Worm (Caenorhabditis elegans) whole organism, late embryonic: Measurements from ENCODE around the gene fbxa-76.

Experiments used
- C08G9.2 ChIP-seq: sonication (generic microtip); optimal IDR thresholded peaks from 2 replicates; lab custom pipeline; 2016; ENCODE audit warnings: mild to moderate bottlenecking, missing genetic modification characterization, moderate library complexity, missing compliant biosample characterization
- K09A11.1 ChIP-seq: sonication (generic microtip); optimal IDR thresholded peaks from 2 replicates; lab custom pipeline; 2017; ENCODE audit warnings: antibody characterized with exemption, mild to moderate bottlenecking, missing genetic modification characterization, missing compliant biosample characterization; ENCODE audit not compliant: insufficient read depth
- ahr-1 ChIP-seq: sonication (generic microtip); optimal IDR thresholded peaks from 2 replicates; lab custom pipeline; 2016; ENCODE audit warnings: missing genetic modification characterization, missing compliant biosample characterization
- ceh-14 ChIP-seq: sonication (generic microtip); optimal IDR thresholded peaks from 2 replicates; lab custom pipeline; 2016; ENCODE audit warnings: missing genotype, missing genetic modification characterization, missing compliant biosample characterization
- ceh-22 ChIP-seq: sonication (generic microtip); optimal IDR thresholded peaks from 2 replicates; lab custom pipeline; 2017; ENCODE audit warnings: missing biosample characterization, missing genetic modification characterization
- ceh-31 ChIP-seq: sonication (generic microtip); optimal IDR thresholded peaks from 2 replicates; lab custom pipeline; 2016; ENCODE audit warnings: missing genetic modification characterization, missing compliant biosample characterization
- ceh-34 ChIP-seq: sonication (generic microtip); optimal IDR thresholded peaks from 2 replicates; lab custom pipeline; 2016; ENCODE audit warnings: mild to moderate bottlenecking, missing genetic modification characterization, missing compliant biosample characterization
- ceh-45 ChIP-seq: fragments of 200-800 bp; sonication (Bioruptor generic); IDR thresholded peaks from 2 replicates; pipeline ENCODE4 v1.3.6; 2022; ENCODE audit warnings: missing genetic modification reagents, missing genetic modification characterization, missing compliant biosample characterization
- ceh-48 ChIP-seq: sonication (generic microtip); optimal IDR thresholded peaks from 2 replicates; lab custom pipeline; 2016; ENCODE audit warnings: missing genetic modification characterization, inconsistent platforms, missing compliant biosample characterization
- ceh-6 ChIP-seq: fragments of 200-800 bp; sonication (Bioruptor generic); optimal IDR thresholded peaks from 2 replicates; lab custom pipeline; 2018; ENCODE audit warnings: mild to moderate bottlenecking, missing genetic modification characterization, missing compliant biosample characterization
- ceh-9 ChIP-seq: sonication (generic microtip); optimal IDR thresholded peaks from 2 replicates; lab custom pipeline; 2016; ENCODE audit warnings: mild to moderate bottlenecking, missing genetic modification characterization, inconsistent platforms, missing compliant biosample characterization
- dmd-4 ChIP-seq: sonication (generic microtip); optimal IDR thresholded peaks from 2 replicates; lab custom pipeline; 2016; ENCODE audit warnings: borderline replicate concordance, missing genetic modification characterization, missing compliant biosample characterization
- dve-1 ChIP-seq: sonication (generic microtip); optimal IDR thresholded peaks from 2 replicates; lab custom pipeline; 2017; ENCODE audit warnings: antibody characterized with exemption, mild to moderate bottlenecking, missing genetic modification characterization, missing compliant biosample characterization
- elt-2 ChIP-seq: sonication (generic microtip); optimal IDR thresholded peaks from 2 replicates; lab custom pipeline; 2016; ENCODE audit warnings: missing genetic modification reagents, missing genetic modification characterization, missing compliant biosample characterization
- elt-4 ChIP-seq: sonication (generic microtip); optimal IDR thresholded peaks from 2 replicates; lab custom pipeline; 2016; ENCODE audit warnings: missing genetic modification characterization, missing compliant biosample characterization
- fkh-10 ChIP-seq: fragments of 150-350 bp; optimal IDR thresholded peaks from 2 replicates; lab custom pipeline; 2014; ENCODE audit warnings: missing biosample characterization, missing genetic modification reagents, missing genetic modification characterization
- fkh-6 ChIP-seq: sonication (generic microtip); optimal IDR thresholded peaks from 2 replicates; lab custom pipeline; 2016; ENCODE audit warnings: missing genetic modification characterization, missing compliant biosample characterization
- gmeb-2 ChIP-seq: sonication (generic microtip); optimal IDR thresholded peaks from 2 replicates; lab custom pipeline; 2016; ENCODE audit warnings: missing genetic modification characterization, inconsistent platforms, missing compliant biosample characterization
- hlh-15 ChIP-seq: sonication (generic microtip); optimal IDR thresholded peaks from 2 replicates; lab custom pipeline; 2016; ENCODE audit warnings: missing genetic modification characterization, missing compliant biosample characterization
- hlh-30 ChIP-seq: sonication (generic microtip); optimal IDR thresholded peaks from 2 replicates; lab custom pipeline; 2017; ENCODE audit warnings: antibody characterized with exemption, missing genetic modification characterization, missing compliant biosample characterization; ENCODE audit not compliant: insufficient read depth
- lim-6 ChIP-seq: sonication (generic microtip); optimal IDR thresholded peaks from 2 replicates; lab custom pipeline; 2016; ENCODE audit warnings: missing genetic modification characterization, missing compliant biosample characterization
- nfya-1 ChIP-seq: sonication (generic microtip); optimal IDR thresholded peaks from 2 replicates; lab custom pipeline; 2017; ENCODE audit warnings: missing genetic modification characterization, mild to moderate bottlenecking, missing compliant biosample characterization, antibody characterized with exemption, moderate library complexity
- nhr-232 ChIP-seq: sonication (generic microtip); optimal IDR thresholded peaks from 2 replicates; lab custom pipeline; 2016; ENCODE audit warnings: missing genetic modification characterization, missing compliant biosample characterization
- npax-4 ChIP-seq: sonication (generic microtip); optimal IDR thresholded peaks from 2 replicates; lab custom pipeline; 2016; ENCODE audit warnings: missing genetic modification characterization, missing compliant biosample characterization
- odd-2 ChIP-seq: sonication (generic microtip); optimal IDR thresholded peaks from 2 replicates; lab custom pipeline; 2017; ENCODE audit warnings: antibody characterized with exemption, mild to moderate bottlenecking, missing genetic modification characterization, missing compliant biosample characterization
- pax-1 ChIP-seq: fragments of 150-350 bp; optimal IDR thresholded peaks from 2 replicates; lab custom pipeline; 2014; ENCODE audit warnings: missing biosample characterization, missing genetic modification characterization
- pha-2 ChIP-seq: sonication (generic microtip); optimal IDR thresholded peaks from 2 replicates; lab custom pipeline; 2017; ENCODE audit warnings: mild to moderate bottlenecking, missing genetic modification characterization, missing compliant biosample characterization
- pqm-1 ChIP-seq: sonication (generic microtip); optimal IDR thresholded peaks from 2 replicates; lab custom pipeline; 2016; ENCODE audit warnings: missing genetic modification characterization, missing compliant biosample characterization
- ref-2 ChIP-seq: sonication (generic microtip); optimal IDR thresholded peaks from 2 replicates; lab custom pipeline; 2016; ENCODE audit warnings: missing genetic modification characterization, missing compliant biosample characterization
- syd-9 ChIP-seq: sonication (generic microtip); optimal IDR thresholded peaks from 2 replicates; lab custom pipeline; 2016; ENCODE audit warnings: mild to moderate bottlenecking, missing genetic modification characterization, moderate library complexity, missing compliant biosample characterization
- ttx-3 ChIP-seq: sonication (generic microtip); optimal IDR thresholded peaks from 2 replicates; lab custom pipeline; 2016; ENCODE audit warnings: missing genetic modification reagents, missing genetic modification characterization, missing compliant biosample characterization
- unc-3 ChIP-seq, 2 experiments: fragments of 200-800 bp in 1 of 2; sonication (Bioruptor generic) in 1 of 2; sonication (generic microtip) in 1 of 2; conservative IDR thresholded peaks in 1 of 2; optimal IDR thresholded peaks in 1 of 2; 2 replicates each; pipeline versions ENCODE4 v1.3.6 to Lab custom; 2016 to 2022; ENCODE audit warnings: missing compliant biosample characterization in 2 of 2, missing genetic modification characterization in 2 of 2, missing genetic modification reagents in 1 of 2
- unc-86 ChIP-seq: sonication (generic microtip); optimal IDR thresholded peaks from 2 replicates; lab custom pipeline; 2016; ENCODE audit warnings: missing genetic modification characterization, missing compliant biosample characterization
- ztf-16 ChIP-seq: sonication (generic microtip); optimal IDR thresholded peaks from 2 replicates; lab custom pipeline; 2017; ENCODE audit warnings: missing genetic modification characterization, missing compliant biosample characterization

Gene fbxa-76

DNA sequence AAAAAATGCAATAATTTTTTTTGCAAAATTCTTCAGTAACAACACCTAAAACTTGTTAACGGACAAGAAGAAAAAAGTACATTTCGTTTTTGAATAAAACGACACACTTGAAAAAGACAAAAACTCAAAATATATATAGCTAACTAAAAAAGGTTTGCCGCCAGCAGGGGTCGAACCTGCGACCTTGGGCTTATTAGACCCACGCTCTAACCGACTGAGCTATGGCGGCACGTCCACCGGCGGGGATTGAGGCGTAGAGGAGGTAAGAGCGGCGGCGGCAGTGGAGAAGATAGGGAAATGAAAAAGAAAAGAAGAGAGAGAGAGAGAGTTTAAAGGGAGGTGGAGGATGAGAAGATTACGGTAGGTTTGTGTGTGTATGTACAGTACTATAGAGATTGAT is 30.7 kb downstream of the fbxa-76 start (continued):
- TF ChIP-seq hlh-30 (no peak), dve-1 (tag; lab: Kevin White, UChicago) (peak; percentile 13), ref-2 (peak; percentile 15), pax-1 (tag; lab: Kevin White, UChicago) (no peak), elt-4 (no peak), ahr-1 (tag; lab: Kevin White, UChicago) (no peak), gmeb-2 (tag; lab: Kevin White, UChicago) (peak; percentile 15), C08G9.2 (tag; lab: Kevin White, UChicago) (no peak), ceh-45 (GFP tag; lab: Robert Waterston, UW) (no peak), ceh-14 (no peak), npax-4 (no peak), hlh-15 (no peak), ttx-3 (tag; lab: Kevin White, UChicago) (peak; percentile 29), ztf-16 (no peak), K09A11.1 (tag; lab: Kevin White, UChicago) (no peak), ceh-31 (tag; lab: Kevin White, UChicago) (no peak)

DNA sequence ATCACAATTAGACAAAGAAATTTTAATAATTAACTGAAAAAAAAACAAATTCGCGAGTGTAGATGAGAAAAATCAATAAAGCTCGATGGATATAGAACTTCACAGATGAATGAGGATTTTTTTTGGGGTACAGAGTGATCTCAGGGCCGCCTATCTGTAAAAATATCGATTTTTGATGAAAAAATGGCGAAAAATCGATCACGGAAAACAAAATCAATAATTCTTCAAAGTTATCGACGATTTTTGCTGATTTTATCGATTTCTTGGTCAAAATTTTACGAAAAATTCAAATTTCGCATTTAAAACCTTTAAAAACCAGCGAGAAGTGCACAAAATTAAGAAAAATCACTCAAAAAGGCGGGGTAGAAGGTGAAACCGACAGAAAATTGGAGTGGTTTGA is 32.9 kb downstream of the fbxa-76 start:
- no peak for TF ChIP-seq pha-2 (tag; lab: Kevin White, UChicago)
- no peak for TF ChIP-seq odd-2
- TF ChIP-seq ceh-22 (tag; lab: Kevin White, UChicago) = no peak
- TF ChIP-seq, all 69 proteins: peak for 0

DNA sequence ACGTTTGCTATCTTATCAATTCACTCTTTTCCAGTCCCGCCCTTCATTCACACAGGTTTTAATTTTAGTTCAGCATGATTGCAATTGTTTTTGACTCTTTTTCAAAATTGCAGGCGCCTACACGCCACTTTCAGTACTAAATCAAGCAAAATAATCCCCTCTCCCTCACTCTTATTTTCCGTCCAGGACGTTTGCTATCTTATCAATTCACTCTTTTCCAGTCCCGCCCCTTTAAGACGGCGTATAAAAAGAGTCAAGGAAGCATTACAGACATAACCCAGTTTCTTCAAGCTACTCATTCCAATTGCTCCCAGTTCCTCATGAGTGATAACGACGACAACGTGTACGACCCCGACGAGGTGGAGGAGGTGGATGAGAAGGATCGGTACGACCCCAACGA is 34.3 kb downstream of the fbxa-76 start, which contains the start of gene Y119D3B.21:
Gene Y119D3B.21, plus strand, starts transcription at position 321 of the 400 bp plus-strand sequence.
- TF ChIP-seq unc-86 (tag; lab: Kevin White, UChicago) (no peak), pqm-1 (tag; lab: Kevin White, UChicago) (peak; percentile 77), elt-2 (peak; percentile 10)

DNA sequence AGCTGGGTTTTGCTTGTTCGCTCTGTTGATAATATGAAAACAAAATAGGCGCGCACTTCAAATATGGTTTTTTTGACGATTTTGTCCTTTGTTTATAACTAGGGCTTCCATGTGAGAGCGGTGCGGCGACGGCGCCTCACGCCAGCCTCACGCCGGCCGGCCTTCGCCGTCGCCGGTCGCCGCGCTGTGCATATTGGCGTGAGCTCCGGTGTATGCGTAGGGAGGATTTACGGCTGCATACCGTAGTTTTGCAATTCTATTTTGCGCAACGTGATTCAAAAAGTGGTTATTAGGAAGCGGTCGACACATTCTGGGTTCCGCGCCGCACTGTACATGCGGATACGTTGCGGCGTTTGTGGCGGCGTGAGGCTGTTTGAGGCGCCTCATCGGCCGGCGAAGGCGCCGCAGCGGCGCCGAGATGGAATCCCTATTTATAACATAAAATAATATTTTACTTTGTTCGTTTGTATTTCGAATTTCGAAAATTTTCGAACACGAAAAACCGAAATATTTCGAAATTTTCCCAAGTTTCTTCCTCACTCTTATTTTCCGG is 34.8 kb downstream of the fbxa-76 start:
- TF ChIP-seq unc-3 (GFP tag; conservative IDR thresholded peaks at IDR 0.05; lab: Robert Waterston, UW) (no peak), unc-3 (tag; optimal IDR thresholded peaks at IDR 0.05; lab: Kevin White, UChicago) (no peak), ceh-34 (tag; lab: Kevin White, UChicago) (no peak), nhr-232 (tag; lab: Kevin White, UChicago) (no peak), fkh-10 (GFP tag; lab: Kevin White, UChicago) (no peak), ceh-45 (GFP tag; lab: Robert Waterston, UW) (no peak), ceh-48 (no peak), ceh-9 (tag; lab: Kevin White, UChicago) (no peak), pqm-1 (tag; lab: Kevin White, UChicago) (no peak), ceh-6 (GFP tag; lab: Kevin White, UChicago) (no peak), dmd-4 (tag; lab: Kevin White, UChicago) (no peak), nfya-1 (no peak), fkh-6 (tag; lab: Kevin White, UChicago) (no peak), lim-6 (no peak), ahr-1 (tag; lab: Kevin White, UChicago) (no peak)
- TF ChIP-seq, all 69 proteins: peak for 0

DNA sequence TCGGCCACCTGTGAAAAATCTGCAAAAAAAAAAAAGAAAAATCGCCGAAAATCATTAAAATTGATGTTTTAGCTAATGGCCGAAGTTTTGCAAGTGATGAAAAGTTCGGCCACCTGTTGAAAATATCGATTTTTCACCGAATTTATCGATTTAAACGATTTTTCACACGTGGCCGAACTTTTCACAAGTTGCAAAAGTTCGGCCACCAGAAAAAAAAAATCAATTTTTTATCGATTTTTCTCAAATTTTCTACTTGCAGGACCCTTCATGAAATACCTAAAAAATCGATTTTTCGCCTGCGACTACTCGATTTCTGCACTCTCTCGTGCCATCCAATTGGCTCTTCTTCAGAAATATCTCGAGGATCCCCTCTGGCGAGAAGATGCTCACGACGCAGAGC is 38.3 kb downstream of the fbxa-76 start:
- TF ChIP-seq syd-9 = no peak
- peak; percentile 6 for TF ChIP-seq ceh-48
